Fruit fly (Drosophila melanogaster) whole organism, embryonic: ENCODE data around the gene Dup99B.

Experiments used
- ATbp ChIP-seq: fragments of 200-800 bp; sonication (Bioruptor generic); optimal IDR thresholded peaks from 2 replicates; lab custom pipeline; 2017; ENCODE audit warnings: missing biosample characterization, mild to moderate bottlenecking, missing genetic modification characterization, missing genetic modification reagents
- BtbVII ChIP-seq: fragments of 200-800 bp; sonication (Bioruptor generic); optimal IDR thresholded peaks from 3 replicates; lab custom pipeline; 2017; ENCODE audit warnings: missing biosample characterization, mild to moderate bottlenecking, missing genetic modification characterization
- CG10209 ChIP-seq: fragments of 200-800 bp; sonication (Bioruptor generic); optimal IDR thresholded peaks from 3 replicates; lab custom pipeline; 2017; ENCODE audit warnings: missing biosample characterization, mild to moderate bottlenecking, missing genetic modification characterization, missing genetic modification reagents
- CG1024 ChIP-seq: fragments of 200-800 bp; sonication (Bioruptor generic); IDR thresholded peaks from 2 replicates; pipeline ENCODE4 v1.3.6; 2022; ENCODE audit warnings: missing biosample characterization, missing genetic modification characterization
- CG11456 ChIP-seq: fragments of 200-800 bp; sonication (Bioruptor generic); IDR thresholded peaks from 3 replicates; pipeline ENCODE4 v1.3.6; 2022; ENCODE audit warnings: missing biosample characterization, missing genetic modification characterization
- CG12391 ChIP-seq: fragments of 200-800 bp; sonication (Bioruptor generic); optimal IDR thresholded peaks from 3 replicates; lab custom pipeline; 2018; ENCODE audit warnings: missing biosample characterization, mild to moderate bottlenecking, missing genetic modification characterization, moderate library complexity
- CG14860 ChIP-seq: fragments of 200-800 bp; sonication (Bioruptor generic); IDR thresholded peaks from 3 replicates; pipeline ENCODE4 v1.3.6; 2022; ENCODE audit warnings: missing biosample characterization, missing genetic modification characterization; ENCODE audit not compliant: partially characterized antibody
- CG1602 ChIP-seq: fragments of 200-800 bp; sonication (Bioruptor generic); optimal IDR thresholded peaks from 3 replicates; lab custom pipeline; 2016; ENCODE audit warnings: missing biosample characterization, missing genetic modification characterization
- CG17328 ChIP-seq: fragments of 200-800 bp; sonication (Bioruptor generic); IDR thresholded peaks from 2 replicates; pipeline ENCODE4 v1.3.6; 2022; ENCODE audit warnings: missing biosample characterization, missing genetic modification characterization
- CG30020 ChIP-seq: fragments of 200-800 bp; optimal IDR thresholded peaks from 2 replicates; lab custom pipeline; 2019; ENCODE audit warnings: missing biosample characterization, mild to moderate bottlenecking, missing genetic modification characterization, moderate library complexity
- CG32532 ChIP-seq: fragments of 200-800 bp; sonication (Bioruptor generic); IDR thresholded peaks from 2 replicates; pipeline ENCODE4 v1.3.6; 2022; ENCODE audit warnings: missing biosample characterization, missing genetic modification characterization
- CG34422 ChIP-seq: fragments of 200-800 bp; sonication (Bioruptor generic); IDR thresholded peaks from 3 replicates; pipeline ENCODE4 v1.3.6; 2022; ENCODE audit warnings: missing biosample characterization, missing genetic modification characterization
- CG4730 ChIP-seq: fragments of 200-800 bp; sonication (Bioruptor generic); IDR thresholded peaks from 2 replicates; pipeline ENCODE4 v1.3.6; 2022; ENCODE audit warnings: missing biosample characterization, missing genetic modification characterization
- CG6272 ChIP-seq: fragments of 200-800 bp; sonication (Bioruptor generic); IDR thresholded peaks from 2 replicates; pipeline ENCODE4 v1.3.6; 2022; ENCODE audit warnings: missing biosample characterization, missing genetic modification characterization
- CG7745 ChIP-seq: fragments of 200-800 bp; sonication (Bioruptor generic); optimal IDR thresholded peaks from 2 replicates; lab custom pipeline; 2018; ENCODE audit warnings: missing biosample characterization, mild to moderate bottlenecking, missing genetic modification characterization, moderate library complexity
- CG9437 ChIP-seq: fragments of 200-800 bp; sonication (Bioruptor generic); optimal IDR thresholded peaks from 2 replicates; lab custom pipeline; 2018; ENCODE audit warnings: missing biosample characterization, mild to moderate bottlenecking, missing genetic modification characterization
- Dip2 ChIP-seq: fragments of 200-800 bp; sonication (Bioruptor generic); IDR thresholded peaks from 2 replicates; pipeline ENCODE4 v1.3.6; 2022; ENCODE audit warnings: missing biosample characterization, missing genetic modification characterization
- Doc2 ChIP-seq: fragments of 200-800 bp; sonication (Bioruptor generic); IDR thresholded peaks from 2 replicates; pipeline ENCODE4 v1.3.6; 2022; ENCODE audit warnings: missing biosample characterization, missing genetic modification characterization
- Eip74EF ChIP-seq, 2 experiments: fragments of 200-800 bp in 1 of 2; fragments of >200 bp in 1 of 2; sonication (Bioruptor generic) in 1 of 2; optimal IDR thresholded peaks; 2 replicates each; lab custom pipeline; 2017 to 2019; ENCODE audit warnings: missing biosample characterization in 2 of 2, missing genetic modification characterization in 2 of 2, mild to moderate bottlenecking in 1 of 2, moderate library complexity in 1 of 2
- Ets65A ChIP-seq: fragments of 200-800 bp; sonication (Bioruptor generic); peaks from one replicate; lab custom pipeline; 2016; ENCODE audit warnings: missing biosample characterization, missing genetic modification characterization
- Hr78 ChIP-seq, 2 experiments: fragments of 200-800 bp in 1 of 2; fragments of >200 bp in 1 of 2; sonication (Bioruptor generic) in 1 of 2; optimal IDR thresholded peaks; 2 replicates each; lab custom pipeline; 2017 to 2019; ENCODE audit warnings: missing biosample characterization in 2 of 2, missing genetic modification characterization in 2 of 2, mild to moderate bottlenecking in 1 of 2, moderate library complexity in 1 of 2
- Kr ChIP-seq: fragments of 200-800 bp; sonication (Bioruptor generic); optimal IDR thresholded peaks from 2 replicates; lab custom pipeline; 2017; ENCODE audit warnings: missing biosample characterization, mild to moderate bottlenecking, missing genetic modification characterization
- Rfx ChIP-seq: fragments of 200-800 bp; sonication (Bioruptor generic); IDR thresholded peaks from 2 replicates; pipeline ENCODE4 v1.3.6; 2022; ENCODE audit warnings: missing biosample characterization, missing genetic modification characterization
- Sin3A ChIP-seq: fragments of >200 bp; optimal IDR thresholded peaks from 2 replicates; lab custom pipeline; 2018
- Stat92E ChIP-seq, 3 experiments: fragments of >200 bp in 2 of 3; fragments of 200-800 bp in 1 of 3; sonication (Bioruptor generic) in 1 of 3; optimal IDR thresholded peaks; 2 replicates each; lab custom pipeline; 2017 to 2019; ENCODE audit warnings: missing biosample characterization in 3 of 3, missing genetic modification characterization in 3 of 3, mild to moderate bottlenecking in 1 of 3, moderate library complexity in 1 of 3
- Usf ChIP-seq: fragments of 200-800 bp; sonication (Bioruptor generic); optimal IDR thresholded peaks from 2 replicates; lab custom pipeline; 2017; ENCODE audit warnings: missing genotype, missing biosample characterization, missing genetic modification characterization
- amos ChIP-seq: fragments of 200-800 bp; sonication (Bioruptor generic); IDR thresholded peaks from 2 replicates; pipeline ENCODE4 v1.3.6; 2022; ENCODE audit warnings: missing biosample characterization, missing genetic modification characterization; ENCODE audit not compliant: partially characterized antibody
- ato ChIP-seq: fragments of 200-800 bp; sonication (Bioruptor generic); IDR thresholded peaks from 2 replicates; pipeline ENCODE4 v1.3.6; 2022; ENCODE audit warnings: missing biosample characterization, missing genetic modification characterization; ENCODE audit not compliant: partially characterized antibody
- bsh ChIP-seq, 2 experiments: fragments of 200-800 bp; sonication (Bioruptor generic); optimal IDR thresholded peaks; 2 replicates each; lab custom pipeline; 2017 to 2018; ENCODE audit warnings: mild to moderate bottlenecking in 2 of 2, missing biosample characterization in 2 of 2, missing genetic modification characterization in 2 of 2, moderate library complexity in 1 of 2
- dm ChIP-seq: fragments of 200-800 bp; sonication (Bioruptor generic); optimal IDR thresholded peaks from 3 replicates; lab custom pipeline; 2016; ENCODE audit warnings: missing biosample characterization, missing genetic modification characterization
- dpn ChIP-seq, 2 experiments: fragments of 200-800 bp; sonication (Bioruptor generic); optimal IDR thresholded peaks; 3 replicates each; lab custom pipeline; 2016; ENCODE audit warnings: missing biosample characterization in 2 of 2, missing genetic modification characterization in 2 of 2
- ems ChIP-seq: fragments of 200-800 bp; sonication (Bioruptor generic); optimal IDR thresholded peaks from 3 replicates; lab custom pipeline; 2016; ENCODE audit warnings: missing biosample characterization, missing genetic modification characterization
- esg ChIP-seq: fragments of 200-800 bp; sonication (Bioruptor generic); conservative IDR thresholded peaks from 2 replicates; pipeline ENCODE4 v1.3.6; 2022; ENCODE audit warnings: missing biosample characterization, missing genetic modification characterization
- fd64A ChIP-seq: fragments of 200-800 bp; sonication (Bioruptor generic); optimal IDR thresholded peaks from 3 replicates; lab custom pipeline; 2018; ENCODE audit warnings: missing biosample characterization, mild to moderate bottlenecking, missing genetic modification characterization
- gfzf ChIP-seq: fragments of 200-800 bp; sonication (Bioruptor generic); optimal IDR thresholded peaks from 2 replicates; lab custom pipeline; 2016; ENCODE audit warnings: missing biosample characterization, mild to moderate bottlenecking, missing genetic modification characterization, moderate library complexity
- grau ChIP-seq: fragments of 200-800 bp; optimal IDR thresholded peaks from 3 replicates; lab custom pipeline; 2019; ENCODE audit warnings: missing biosample characterization, mild to moderate bottlenecking, missing genetic modification characterization, moderate library complexity
- jigr1 ChIP-seq: fragments of 200-800 bp; sonication (Bioruptor generic); IDR thresholded peaks from 3 replicates; pipeline ENCODE4 v1.3.6; 2022; ENCODE audit warnings: missing biosample characterization, missing genetic modification characterization
- lov ChIP-seq, 2 experiments: fragments of 200-800 bp in 1 of 2; fragments of >200 bp in 1 of 2; sonication (Bioruptor generic) in 1 of 2; IDR thresholded peaks in 1 of 2; optimal IDR thresholded peaks in 1 of 2; 2 replicates in 1 of 2; 3 replicates in 1 of 2; pipeline versions ENCODE4 v1.3.6 to Lab custom; 2017 to 2022; ENCODE audit warnings: missing biosample characterization in 1 of 2, missing genetic modification characterization in 1 of 2
- mirr ChIP-seq: fragments of 200-800 bp; sonication (Bioruptor generic); optimal IDR thresholded peaks from 3 replicates; lab custom pipeline; 2018; ENCODE audit warnings: missing biosample characterization, mild to moderate bottlenecking, missing genetic modification characterization
- nerfin-1 ChIP-seq: fragments of 200-800 bp; sonication (Bioruptor generic); optimal IDR thresholded peaks from 3 replicates; lab custom pipeline; 2019; ENCODE audit warnings: missing biosample characterization, mild to moderate bottlenecking, missing genetic modification characterization, moderate library complexity
- org-1 ChIP-seq: fragments of 200-800 bp; sonication (Bioruptor generic); optimal IDR thresholded peaks from 2 replicates; lab custom pipeline; 2017; ENCODE audit warnings: missing biosample characterization, missing genetic modification characterization
- otp ChIP-seq: fragments of 200-800 bp; sonication (Bioruptor generic); IDR thresholded peaks from 3 replicates; pipeline ENCODE4, ENCODE4 v1.3.6; 2022; ENCODE audit warnings: missing biosample characterization, missing genetic modification characterization
- pfk ChIP-seq: fragments of 200-800 bp; sonication (Bioruptor generic); optimal IDR thresholded peaks from 2 replicates; lab custom pipeline; 2018; ENCODE audit warnings: missing biosample characterization, mild to moderate bottlenecking, missing genetic modification characterization, moderate library complexity
- phol ChIP-seq: fragments of 200-800 bp; sonication (Bioruptor generic); optimal IDR thresholded peaks from 3 replicates; lab custom pipeline; 2018; ENCODE audit warnings: missing biosample characterization, mild to moderate bottlenecking, missing genetic modification characterization, moderate library complexity
- rib ChIP-seq: fragments of 200-800 bp; sonication (Bioruptor generic); IDR thresholded peaks from 2 replicates; pipeline ENCODE4 v1.3.6; 2022; ENCODE audit warnings: missing biosample characterization, missing genetic modification characterization
- sens ChIP-seq: fragments of 200-800 bp; sonication (Bioruptor generic); peaks from one replicate; lab custom pipeline; 2016; ENCODE audit warnings: missing biosample characterization, missing genetic modification characterization
- tap ChIP-seq: fragments of 200-800 bp; optimal IDR thresholded peaks from 3 replicates; lab custom pipeline; 2019; ENCODE audit warnings: missing biosample characterization, mild to moderate bottlenecking, missing genetic modification characterization, moderate library complexity
- tgo ChIP-seq: fragments of 200-800 bp; sonication (Bioruptor generic); IDR thresholded peaks from 3 replicates; pipeline ENCODE4 v1.3.6; 2022; ENCODE audit warnings: missing biosample characterization, missing genetic modification characterization
- ttk ChIP-seq: fragments of 200-800 bp; sonication (Bioruptor generic); IDR thresholded peaks from 2 replicates; pipeline ENCODE4 v2.1.2; 2022; ENCODE audit warnings: missing biosample characterization, missing genetic modification characterization
- twi ChIP-seq: fragments of 200-800 bp; optimal IDR thresholded peaks from 2 replicates; lab custom pipeline; 2019; ENCODE audit warnings: missing biosample characterization, mild to moderate bottlenecking, missing genetic modification characterization, moderate library complexity

The Dup99B gene

dm6 chr3R:29755248-29755647, 40.1 kb upstream of the Dup99B start (continued):
- TF ChIP-seq CG12391 (tag; lab: Kevin White, UChicago) (no peak), CG7745 (tag; lab: Kevin White, UChicago) (no peak), Sin3A (lab: Kevin White, UChicago) (no peak), CG30020 (no peak), Usf (GFP tag; lab: Kevin White, UChicago) (no peak), Kr (GFP tag; lab: Kevin White, UChicago) (no peak), fd64A (GFP tag; lab: Kevin White, UChicago) (no peak), lov (optimal IDR thresholded peaks at IDR 0.05; lab: Kevin White, UChicago) (no peak), lov (GFP tag; IDR thresholded peaks at IDR 0.05; lab: Robert Waterston, UW) (no peak), gfzf (GFP tag; lab: Kevin White, UChicago) (no peak), CG14860 (GFP tag; lab: Robert Waterston, UW) (no peak), CG9437 (GFP tag; lab: Kevin White, UChicago) (no peak), sens (GFP tag; lab: Kevin White, UChicago) (peak; percentile 73), CG34422 (GFP tag; lab: Robert Waterston, UW) (0 out of 3 replicates have a peak, but pooled peaks have one; percentile 29), ATbp (GFP tag; lab: Kevin White, UChicago) (peak; percentile 46), CG11456 (GFP tag; lab: Robert Waterston, UW) (no peak), ato (no peak), CG1024 (GFP tag; lab: Robert Waterston, UW) (no peak), Doc2 (GFP tag; lab: Robert Waterston, UW) (no peak), tgo (GFP tag; lab: Robert Waterston, UW) (peak; percentile 44; the same call in 2 of the 3 replicates), esg (GFP tag; lab: Robert Waterston, UW) (0 out of 2 replicates have a peak, but pooled peaks have one; percentile 21), nerfin-1 (tag; lab: Kevin White, UChicago) (no peak), Hr78 (GFP tag; optimal IDR thresholded peaks at IDR 0.05; lab: Kevin White, UChicago) (no peak), rib (GFP tag; lab: Robert Waterston, UW) (no peak), amos (GFP tag; lab: Robert Waterston, UW) (no peak), dm (GFP tag; lab: Kevin White, UChicago) (no peak), CG4730 (GFP tag; lab: Robert Waterston, UW) (no peak), Rfx (GFP tag; lab: Robert Waterston, UW) (peak; percentile 48; the same call in 1 of the 2 replicates), otp (peak; percentile 50; the same call in 1 of the 3 replicates), CG17328 (GFP tag; lab: Robert Waterston, UW) (0 out of 2 replicates have a peak, but pooled peaks have one; percentile 18), grau (tag; lab: Kevin White, UChicago) (peak; percentile 3), phol (tag; lab: Kevin White, UChicago) (peak; percentile 9), ttk (GFP tag; lab: Robert Waterston, UW) (0 out of 2 replicates have a peak, but pooled peaks have one; percentile 28), dpn (GFP tag; optimal IDR thresholded peaks at IDR 0.05; lab: Kevin White, UChicago) (peak in 1 of 2 experiments; percentile 21), CG32532 (GFP tag; lab: Robert Waterston, UW) (no peak), CG6272 (GFP tag; lab: Robert Waterston, UW) (peak; percentile 43; the same call in 1 of the 2 replicates), CG10209 (GFP tag; lab: Kevin White, UChicago) (peak; percentile 7), org-1 (GFP tag; lab: Kevin White, UChicago) (no peak), bsh (GFP tag; optimal IDR thresholded peaks at IDR 0.05; lab: Kevin White, UChicago) (peak in 1 of 2 experiments; percentile 4), Eip74EF (GFP tag; optimal IDR thresholded peaks at IDR 0.05; lab: Kevin White, UChicago) (no peak), BtbVII (GFP tag; lab: Kevin White, UChicago) (no peak), Ets65A (peak; percentile 32), mirr (no peak), twi (tag; lab: Kevin White, UChicago) (no peak), Stat92E (GFP tag; optimal IDR thresholded peaks at IDR 0.05; lab: Kevin White, UChicago) (no peak), jigr1 (GFP tag; lab: Robert Waterston, UW) (0 out of 3 replicates have a peak, but pooled peaks have one; percentile 30), CG1602 (GFP tag; lab: Kevin White, UChicago) (no peak), Dip2 (GFP tag; lab: Robert Waterston, UW) (no peak), tap (no peak), ems (GFP tag; lab: Kevin White, UChicago) (peak; percentile 3), pfk (GFP tag; lab: Kevin White, UChicago) (no peak)
